Worm (Caenorhabditis elegans) whole organism, young adult: ENCODE data around the gene nhr-260.
"Not testable (repeated sequence)": the region's sequence is repeated elsewhere in the genome, so short reads cannot be mapped to it uniquely, and the experiment has no call there.

Source experiments
- B0261.1 ChIP-seq: sonication (generic microtip); optimal IDR thresholded peaks from 2 replicates; lab custom pipeline; 2016; ENCODE audit warnings: mild to moderate bottlenecking, missing genetic modification characterization, moderate library complexity, missing compliant biosample characterization
- B0336.3 ChIP-seq: fragments of 200-800 bp; sonication (Bioruptor generic); IDR thresholded peaks from 2 replicates; pipeline ENCODE4 v1.3.6; 2022; ENCODE audit warnings: missing genetic modification characterization, missing compliant biosample characterization
- C17E4.6 ChIP-seq: fragments of 200-800 bp; sonication (Bioruptor generic); IDR thresholded peaks from 2 replicates; pipeline ENCODE4 v1.3.6; 2022; ENCODE audit warnings: missing genetic modification reagents, missing genetic modification characterization, missing compliant biosample characterization
- F39B2.1 ChIP-seq: fragments of 200-800 bp; sonication (Bioruptor generic); IDR thresholded peaks from 2 replicates; pipeline ENCODE4 v1.3.6; 2022; ENCODE audit warnings: missing genetic modification reagents, missing genetic modification characterization, missing compliant biosample characterization
- F55B11.4 ChIP-seq: sonication (generic microtip); optimal IDR thresholded peaks from 2 replicates; lab custom pipeline; 2016; ENCODE audit warnings: missing compliant biosample characterization, missing genetic modification characterization, borderline replicate concordance; ENCODE audit not compliant: insufficient read depth
- K11D2.4 ChIP-seq: fragments of 200-800 bp; sonication (Bioruptor generic); IDR thresholded peaks from 2 replicates; pipeline ENCODE4 v1.3.6; 2022; ENCODE audit warnings: missing genetic modification reagents, missing genetic modification characterization, missing compliant biosample characterization
- Y53F4B.3 ChIP-seq: fragments of 200-800 bp; sonication (Bioruptor generic); IDR thresholded peaks from 2 replicates; pipeline ENCODE4 v1.3.6; 2022; ENCODE audit warnings: missing genetic modification reagents, missing genetic modification characterization, missing compliant biosample characterization
- Y53G8AR.9 ChIP-seq: fragments of 200-800 bp; sonication (Bioruptor generic); conservative IDR thresholded peaks from 2 replicates; pipeline ENCODE4 v1.3.6; 2022; ENCODE audit warnings: missing genetic modification reagents, missing genetic modification characterization, missing compliant biosample characterization
- Y56A3A.18 ChIP-seq: fragments of 200-800 bp; sonication (Bioruptor generic); IDR thresholded peaks from 2 replicates; pipeline ENCODE4 v1.3.6; 2022; ENCODE audit warnings: missing genetic modification reagents, missing genetic modification characterization, missing compliant biosample characterization
- akir-1 ChIP-seq: fragments of 200-800 bp; sonication (Bioruptor generic); optimal IDR thresholded peaks from 2 replicates; lab custom pipeline; 2018; ENCODE audit warnings: mild to moderate bottlenecking, missing genetic modification characterization, moderate library complexity, missing compliant biosample characterization
- ama-1 ChIP-seq, 3 experiments: fragments of 150-350 bp in 1 of 3; sonication (generic microtip) in 2 of 3; optimal IDR thresholded peaks; 2 replicates each; lab custom pipeline; 2014 to 2018; ENCODE audit warnings: missing biosample characterization in 2 of 3, missing genetic modification characterization in 2 of 3, missing genetic modification reagents in 2 of 3
- aptf-3 ChIP-seq: fragments of 200-800 bp; sonication (Bioruptor generic); IDR thresholded peaks from 2 replicates; pipeline ENCODE4 v1.3.6; 2022; ENCODE audit warnings: missing genetic modification characterization, missing compliant biosample characterization
- atf-7 ChIP-seq: sonication (generic microtip); optimal IDR thresholded peaks from 2 replicates; lab custom pipeline; 2017; ENCODE audit warnings: mild to moderate bottlenecking, missing genetic modification characterization, missing compliant biosample characterization
- athp-1 ChIP-seq: sonication (generic microtip); optimal IDR thresholded peaks from 2 replicates; lab custom pipeline; 2017; ENCODE audit warnings: mild to moderate bottlenecking, missing genetic modification characterization, missing compliant biosample characterization
- attf-5 ChIP-seq: fragments of 200-800 bp; sonication (Bioruptor generic); optimal IDR thresholded peaks from 2 replicates; lab custom pipeline; 2018; ENCODE audit warnings: mild to moderate bottlenecking, missing genetic modification characterization, missing compliant biosample characterization
- attf-6 ChIP-seq: fragments of 200-800 bp; sonication (Bioruptor generic); IDR thresholded peaks from 2 replicates; pipeline ENCODE4 v1.3.6; 2022; ENCODE audit warnings: missing genetic modification reagents, missing genetic modification characterization, missing compliant biosample characterization
- bed-1 ChIP-seq: fragments of 200-800 bp; sonication (Bioruptor generic); IDR thresholded peaks from 2 replicates; pipeline ENCODE4 v1.3.6; 2022; ENCODE audit warnings: missing genetic modification reagents, missing genetic modification characterization, missing compliant biosample characterization
- cebp-1 ChIP-seq, 2 experiments: fragments of 200-800 bp in 1 of 2; sonication (Bioruptor generic) in 1 of 2; sonication (generic microtip) in 1 of 2; IDR thresholded peaks in 1 of 2; optimal IDR thresholded peaks in 1 of 2; 2 replicates each; pipeline versions ENCODE4 v1.3.6 to Lab custom; 2017 to 2022; ENCODE audit warnings: missing compliant biosample characterization in 2 of 2, missing genetic modification characterization in 2 of 2, mild to moderate bottlenecking in 1 of 2, missing genetic modification reagents in 1 of 2, moderate library complexity in 1 of 2
- cebp-2 ChIP-seq: fragments of 200-800 bp; sonication (Bioruptor generic); IDR thresholded peaks from 2 replicates; pipeline ENCODE4 v1.3.6; 2022; ENCODE audit warnings: missing genetic modification characterization, missing compliant biosample characterization
- ceh-40 ChIP-seq: fragments of 200-800 bp; sonication (Bioruptor generic); IDR thresholded peaks from 2 replicates; pipeline ENCODE4 v1.3.6; 2022; ENCODE audit warnings: missing genetic modification characterization, missing compliant biosample characterization
- ceh-79 ChIP-seq: sonication (generic microtip); optimal IDR thresholded peaks from 2 replicates; lab custom pipeline; 2017; ENCODE audit warnings: mild to moderate bottlenecking, missing genetic modification characterization, missing compliant biosample characterization
- ceh-91 ChIP-seq: fragments of 200-800 bp; sonication (Bioruptor generic); IDR thresholded peaks from 2 replicates; pipeline ENCODE4 v1.3.6; 2022; ENCODE audit warnings: missing genetic modification reagents, missing genetic modification characterization, missing compliant biosample characterization
- chd-7 ChIP-seq: sonication (generic microtip); optimal IDR thresholded peaks from 2 replicates; lab custom pipeline; 2016; ENCODE audit warnings: mild to moderate bottlenecking, missing genetic modification characterization, moderate library complexity, missing compliant biosample characterization
- egl-44 ChIP-seq: fragments of 200-800 bp; sonication (Bioruptor generic); IDR thresholded peaks from 2 replicates; pipeline ENCODE4 v1.3.6; 2022; ENCODE audit warnings: missing genetic modification reagents, missing genetic modification characterization, missing compliant biosample characterization
- egrh-3 ChIP-seq: fragments of 200-800 bp; sonication (Bioruptor generic); IDR thresholded peaks from 2 replicates; pipeline ENCODE4 v1.3.6; 2022; ENCODE audit warnings: missing genetic modification reagents, missing genetic modification characterization, missing compliant biosample characterization
- hmg-20 ChIP-seq: fragments of 200-800 bp; sonication (Bioruptor generic); IDR thresholded peaks from 2 replicates; pipeline ENCODE4 v1.3.6; 2022; ENCODE audit warnings: missing genetic modification reagents, missing genetic modification characterization, missing compliant biosample characterization
- lin-26 ChIP-seq: fragments of 200-800 bp; sonication (Bioruptor generic); IDR thresholded peaks from 2 replicates; pipeline ENCODE4 v1.3.6; 2022; ENCODE audit warnings: missing genetic modification reagents, missing genetic modification characterization, missing compliant biosample characterization
- lin-40 ChIP-seq: sonication (generic microtip); optimal IDR thresholded peaks from 2 replicates; lab custom pipeline; 2016; ENCODE audit warnings: missing genetic modification characterization, mild to moderate bottlenecking, missing compliant biosample characterization, missing genotype, missing genetic modification reagents
- lsy-27 ChIP-seq: sonication (generic microtip); optimal IDR thresholded peaks from 2 replicates; lab custom pipeline; 2017; ENCODE audit warnings: missing genetic modification characterization, mild to moderate bottlenecking, missing compliant biosample characterization, antibody characterized with exemption, missing genotype, borderline replicate concordance; ENCODE audit not compliant: insufficient read depth
- madf-6 ChIP-seq: fragments of 200-800 bp; sonication (Bioruptor generic); IDR thresholded peaks from 2 replicates; pipeline ENCODE4 v1.3.6; 2022; ENCODE audit warnings: missing genetic modification reagents, missing genetic modification characterization, missing compliant biosample characterization
- nhr-120 ChIP-seq: fragments of 200-800 bp; sonication (Bioruptor generic); IDR thresholded peaks from 2 replicates; pipeline ENCODE4 v1.3.6; 2022; ENCODE audit warnings: missing genetic modification characterization, missing compliant biosample characterization
- nhr-80 ChIP-seq: sonication (generic microtip); optimal IDR thresholded peaks from 2 replicates; lab custom pipeline; 2016; ENCODE audit warnings: missing genetic modification characterization, missing compliant biosample characterization
- pbrm-1 ChIP-seq: fragments of 200-800 bp; sonication (Bioruptor generic); IDR thresholded peaks from 2 replicates; pipeline ENCODE4 v1.3.6; 2022; ENCODE audit warnings: missing genetic modification reagents, missing genetic modification characterization, missing compliant biosample characterization
- rcor-1 ChIP-seq: fragments of 200-800 bp; sonication (Bioruptor generic); IDR thresholded peaks from 2 replicates; pipeline ENCODE4 v1.3.6; 2022; ENCODE audit warnings: missing genetic modification reagents, missing genetic modification characterization, missing compliant biosample characterization
- rpc-1 ChIP-seq, 2 experiments: fragments of 150-350 bp in 1 of 2; sonication (generic microtip) in 1 of 2; optimal IDR thresholded peaks; 2 replicates each; lab custom pipeline; 2014 to 2018; ENCODE audit warnings: missing biosample characterization in 1 of 2, missing genetic modification characterization in 1 of 2, missing genetic modification reagents in 1 of 2, missing genotype in 1 of 2
- snpc-1.3 ChIP-seq: sonication (generic microtip); optimal IDR thresholded peaks from 2 replicates; lab custom pipeline; 2017; ENCODE audit warnings: missing genetic modification characterization, mild to moderate bottlenecking, missing compliant biosample characterization, antibody characterized with exemption, moderate library complexity, missing genotype, missing genetic modification reagents; ENCODE audit not compliant: insufficient read depth
- snpc-4 ChIP-seq, 5 experiments: fragments of 150-350 bp in 1 of 5; sonication (generic microtip) in 4 of 5; optimal IDR thresholded peaks; 2 replicates each; lab custom pipeline; 2014 to 2018; ENCODE audit warnings: missing genetic modification characterization in 5 of 5, missing biosample characterization in 3 of 5, antibody characterized with exemption in 2 of 5, mild to moderate bottlenecking in 2 of 5, missing compliant biosample characterization in 2 of 5, missing genotype in 2 of 5, moderate library complexity in 2 of 5, missing genetic modification reagents in 1 of 5
- tbp1 ChIP-seq: fragments of 200-800 bp; sonication (Bioruptor generic); optimal IDR thresholded peaks from 2 replicates; lab custom pipeline; 2018; ENCODE audit warnings: mild to moderate bottlenecking, missing genetic modification characterization, missing compliant biosample characterization
- tlf-1 ChIP-seq: fragments of 200-800 bp; sonication (Bioruptor generic); optimal IDR thresholded peaks from 2 replicates; lab custom pipeline; 2018; ENCODE audit warnings: mild to moderate bottlenecking, missing genetic modification characterization, missing compliant biosample characterization
- ztf-25 ChIP-seq: fragments of 200-800 bp; sonication (Bioruptor generic); IDR thresholded peaks from 2 replicates; pipeline ENCODE4 v1.3.6; 2022; ENCODE audit warnings: missing genetic modification reagents, missing genetic modification characterization, missing compliant biosample characterization

Gene nhr-260

ce11 chrV:1511537-1511936 lies at the start of gene nhr-260:
Gene nhr-260 (minus strand): TSS chrV:1511637.
- no peak for TF ChIP-seq B0336.3 (GFP tag; lab: Robert Waterston, UW)
- TF ChIP-seq, all 124 proteins: peak for 0

- TF ChIP-seq rpc-1 (optimal IDR thresholded peaks at IDR 0.05; lab: Kevin White, UChicago) = not testable (repeated sequence)
- TF ChIP-seq rpc-1 (tag; optimal IDR thresholded peaks at IDR 0.05; lab: Kevin White, UChicago) (peak; percentile 49), tbp1 (GFP tag; lab: Kevin White, UChicago) (peak; percentile 83), C17E4.6 (0 out of 2 replicates have a peak, but pooled peaks have one; percentile 37), nhr-120 (GFP tag; lab: Robert Waterston, UW) (0 out of 2 replicates have a peak, but pooled peaks have one; percentile 85), attf-6 (GFP tag; lab: Robert Waterston, UW) (peak; percentile 41; the same call in 1 of the 2 replicates), cebp-2 (peak; percentile 80; the same call in 1 of the 2 replicates), B0261.1 (tag; lab: Kevin White, UChicago) (peak; percentile 57), egl-44 (GFP tag; lab: Robert Waterston, UW) (peak; percentile 85), hmg-20 (GFP tag; lab: Robert Waterston, UW) (peak; percentile 59; the same call in 1 of the 2 replicates), rcor-1 (GFP tag; lab: Robert Waterston, UW) (peak; percentile 67; the same call in 1 of the 2 replicates), aptf-3 (GFP tag; lab: Robert Waterston, UW) (0 out of 2 replicates have a peak, but pooled peaks have one; percentile 14), ceh-40 (GFP tag; lab: Robert Waterston, UW) (0 out of 2 replicates have a peak, but pooled peaks have one; percentile 50), pbrm-1 (GFP tag; lab: Robert Waterston, UW) (peak; percentile 36; the same call in 1 of the 2 replicates)
- TF ChIP-seq, all 124 proteins: peak for 13; not testable (repeated sequence) for 111
These were observed 49.7 kb upstream of the nhr-260 start for ce11 chrV:1561169-1561568.

DNA sequence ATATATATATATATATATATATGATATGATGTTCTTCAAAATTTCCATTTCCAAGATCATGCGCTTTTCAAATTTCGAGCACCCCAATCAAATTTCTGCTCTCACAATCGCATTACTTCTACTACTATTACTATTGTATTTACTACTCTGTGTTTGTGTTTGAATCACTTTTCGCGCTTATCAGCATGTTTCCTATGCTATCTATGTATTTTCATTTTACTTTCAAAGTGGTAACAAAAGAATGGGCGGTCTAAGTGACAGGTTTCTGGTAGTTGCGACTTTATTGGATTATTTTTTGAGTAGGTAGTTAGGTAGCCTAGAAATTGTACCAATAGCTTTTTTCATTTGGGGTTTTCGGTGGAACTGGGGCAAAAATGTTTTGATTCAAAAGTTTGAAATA lies 46.7 kb upstream of the nhr-260 start:
- TF ChIP-seq cebp-2 = no peak
- TF ChIP-seq bed-1 (GFP tag; lab: Robert Waterston, UW) = no peak
- no peak for TF ChIP-seq ama-1 (optimal IDR thresholded peaks at IDR 0.05; lab: Kevin White, UChicago)
- no peak for TF ChIP-seq ama-1 (GFP tag; optimal IDR thresholded peaks at IDR 0.05; lab: Kevin White, UChicago)
- no peak for TF ChIP-seq F39B2.1
- no peak for TF ChIP-seq K11D2.4 (GFP tag; lab: Robert Waterston, UW)
- no peak for TF ChIP-seq nhr-80 (tag; lab: Kevin White, UChicago)
- TF ChIP-seq akir-1 (GFP tag; lab: Kevin White, UChicago) = no peak
- no peak for TF ChIP-seq lin-26
- TF ChIP-seq aptf-3 (GFP tag; lab: Robert Waterston, UW) = no peak
- TF ChIP-seq F55B11.4 = no peak
- no peak for TF ChIP-seq madf-6
- no peak for TF ChIP-seq rcor-1 (GFP tag; lab: Robert Waterston, UW)

- TF ChIP-seq snpc-1.3 (tag; lab: Kevin White, UChicago) (no peak), snpc-4 (GFP tag; optimal IDR thresholded peaks at IDR 0.05; lab: Kevin White, UChicago) (no peak), snpc-4 (tag; optimal IDR thresholded peaks at IDR 0.05; lab: Kevin White, UChicago) (no peak), attf-5 (GFP tag; lab: Kevin White, UChicago) (no peak), cebp-1 (GFP tag; IDR thresholded peaks at IDR 0.05; lab: Robert Waterston, UW) (no peak), cebp-1 (tag; optimal IDR thresholded peaks at IDR 0.05; lab: Kevin White, UChicago) (no peak), Y53G8AR.9 (GFP tag; lab: Robert Waterston, UW) (no peak)
These were observed 43.6 kb upstream of the nhr-260 start for ce11 chrV:1555072-1555471.

ce11 chrV:1553004-1553403 lies 41.6 kb upstream of the nhr-260 start, which contains the start of gene srsx-8:
Gene srsx-8 (minus strand): TSS chrV:1553104.
- no peak for TF ChIP-seq chd-7
- no peak for TF ChIP-seq ceh-91 (GFP tag; lab: Robert Waterston, UW)
- no peak for TF ChIP-seq tlf-1 (GFP tag; lab: Kevin White, UChicago)
- TF ChIP-seq Y53F4B.3 (GFP tag; lab: Robert Waterston, UW) = no peak
- no peak for TF ChIP-seq ztf-25
- no peak for TF ChIP-seq egrh-3 (GFP tag; lab: Robert Waterston, UW)
- TF ChIP-seq lin-40 (tag; lab: Kevin White, UChicago) = no peak
- TF ChIP-seq athp-1 (tag; lab: Kevin White, UChicago) = no peak
- TF ChIP-seq Y56A3A.18 = no peak
- no peak for TF ChIP-seq lsy-27 (tag; lab: Kevin White, UChicago)
- no peak for TF ChIP-seq atf-7 (tag; lab: Kevin White, UChicago)
- no peak for TF ChIP-seq ceh-79
